Fruit fly (Drosophila melanogaster): ENCODE data around the gene RhoGAP15B.

DNA sequence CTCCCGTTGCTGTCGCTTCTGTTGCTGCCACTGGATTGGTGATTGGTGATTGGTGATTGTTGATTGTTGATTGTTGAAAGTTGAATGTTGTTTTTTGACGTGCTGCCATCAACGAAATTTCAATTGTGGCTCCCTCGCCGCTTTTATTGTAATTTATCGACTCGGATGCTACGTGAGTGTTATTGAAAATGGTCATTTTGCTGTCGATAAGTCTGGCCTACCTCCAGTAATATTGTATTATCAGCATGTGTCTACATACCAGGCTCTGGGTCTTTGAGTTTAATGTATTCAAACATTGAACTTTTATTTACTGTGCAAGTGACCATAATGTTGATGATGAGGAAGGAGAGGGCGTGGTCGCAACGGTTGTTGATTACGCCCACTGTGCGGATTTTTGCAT, 40.7 kb upstream of the RhoGAP15B start:
- TF ChIP-seq wor (GFP tag; IDR thresholded peaks at IDR 0.05) (no peak), kni (GFP tag; optimal IDR thresholded peaks at IDR 0.05) (no peak), gce (GFP tag; IDR thresholded peaks at IDR 0.05) (no peak), GATAe (GFP tag; conservative IDR thresholded peaks at IDR 0.05) (no peak), Dip2 (GFP tag; IDR thresholded peaks at IDR 0.05) (no peak), Sox100B (GFP tag; optimal IDR thresholded peaks at IDR 0.05) (no peak), Ets65A (GFP tag) (peak; percentile 65), CG4360 (GFP tag; IDR thresholded peaks at IDR 0.05) (no peak), tx (GFP tag; optimal IDR thresholded peaks at IDR 0.05) (no peak), usp (GFP tag; optimal IDR thresholded peaks at IDR 0.05) (no peak), CG13775 (GFP tag; optimal IDR thresholded peaks at IDR 0.05) (no peak)

Data from whole organism, embryonic.